Worm (Caenorhabditis elegans) whole organism, L4 larva: ENCODE results near the gene K01G5.8.

ENCODE experiments used
- D1046.2 ChIP-seq: fragments of 200-800 bp; sonication (Bioruptor generic); IDR thresholded peaks from 2 replicates; pipeline ENCODE4 v1.3.6; 2022; ENCODE audit warnings: missing genetic modification characterization, missing compliant biosample characterization
- F37D6.2 ChIP-seq: sonication (generic microtip); optimal IDR thresholded peaks from 2 replicates; lab custom pipeline; 2016; ENCODE audit warnings: mild to moderate bottlenecking, missing genetic modification characterization, missing compliant biosample characterization
- F44E2.7 ChIP-seq: fragments of 200-800 bp; sonication (Bioruptor generic); IDR thresholded peaks from 2 replicates; pipeline ENCODE4 v2.1.2; 2022; ENCODE audit warnings: missing genetic modification characterization, missing compliant biosample characterization
- F49E8.2 ChIP-seq: sonication (generic microtip); optimal IDR thresholded peaks from 2 replicates; lab custom pipeline; 2016; ENCODE audit warnings: missing compliant biosample characterization, mild to moderate bottlenecking, missing genetic modification characterization, borderline replicate concordance
- T26A8.4 ChIP-seq: fragments of 200-800 bp; sonication (Bioruptor generic); IDR thresholded peaks from 2 replicates; pipeline ENCODE4 v1.3.6; 2022; ENCODE audit warnings: missing genetic modification characterization, missing compliant biosample characterization
- Y48G9A.11 ChIP-seq: fragments of 200-800 bp; sonication (Bioruptor generic); IDR thresholded peaks from 2 replicates; pipeline ENCODE4 v1.3.6; 2022; ENCODE audit warnings: missing genetic modification reagents, missing genetic modification characterization, missing compliant biosample characterization
- ZK337.2 ChIP-seq: fragments of 200-800 bp; sonication (Bioruptor generic); IDR thresholded peaks from 2 replicates; pipeline ENCODE4 v1.3.6; 2022; ENCODE audit warnings: missing genetic modification reagents, missing genetic modification characterization, missing compliant biosample characterization
- ceh-20 ChIP-seq: fragments of 200-800 bp; sonication (Bioruptor generic); IDR thresholded peaks from 2 replicates; pipeline ENCODE4 v1.3.6; 2022; ENCODE audit warnings: missing genetic modification reagents, missing genetic modification characterization, missing compliant biosample characterization
- ceh-62 ChIP-seq: sonication (generic microtip); optimal IDR thresholded peaks from 2 replicates; lab custom pipeline; 2017; ENCODE audit warnings: missing biosample characterization, missing genetic modification characterization
- ceh-82 ChIP-seq: sonication (generic microtip); optimal IDR thresholded peaks from 2 replicates; lab custom pipeline; 2017; ENCODE audit warnings: missing biosample characterization, missing genetic modification characterization
- cey-2 ChIP-seq: sonication (generic microtip); optimal IDR thresholded peaks from 3 replicates; lab custom pipeline; 2017; ENCODE audit warnings: missing genetic modification characterization, mild to moderate bottlenecking, missing compliant biosample characterization, antibody characterized with exemption, borderline replicate concordance; ENCODE audit not compliant: insufficient read depth
- daf-16 ChIP-seq, 3 experiments: sonication (generic microtip); optimal IDR thresholded peaks; 2 replicates each; lab custom pipeline; 2016 to 2017; ENCODE audit warnings: missing genetic modification characterization in 3 of 3, missing genetic modification reagents in 3 of 3, mild to moderate bottlenecking in 2 of 3, missing compliant biosample characterization in 2 of 3, missing biosample characterization in 1 of 3, moderate library complexity in 1 of 3
- dmd-6 ChIP-seq: fragments of 200-800 bp; sonication (Bioruptor generic); IDR thresholded peaks from 2 replicates; pipeline ENCODE4 v1.3.6; 2022; ENCODE audit warnings: missing genetic modification reagents, missing genetic modification characterization, missing compliant biosample characterization
- dmd-8 ChIP-seq: fragments of 200-800 bp; sonication (Bioruptor generic); IDR thresholded peaks from 2 replicates; pipeline ENCODE4 v1.3.6; 2022; ENCODE audit warnings: missing genetic modification characterization, missing compliant biosample characterization
- dpl-1 ChIP-seq: fragments of 150-350 bp; optimal IDR thresholded peaks from 2 replicates; lab custom pipeline; 2014; ENCODE audit warnings: missing biosample characterization, missing genetic modification reagents, missing genetic modification characterization
- egl-27 ChIP-seq: sonication (generic microtip); optimal IDR thresholded peaks from 3 replicates; lab custom pipeline; 2017; ENCODE audit warnings: missing biosample characterization, missing genetic modification reagents, missing genetic modification characterization
- egl-43 ChIP-seq: fragments of 200-800 bp; sonication (Bioruptor generic); IDR thresholded peaks from 2 replicates; pipeline ENCODE4 v1.3.6; 2022; ENCODE audit warnings: missing genetic modification reagents, missing genetic modification characterization, missing compliant biosample characterization
- fos-1 ChIP-seq: fragments of 150-350 bp; optimal IDR thresholded peaks from 2 replicates; lab custom pipeline; 2014; ENCODE audit warnings: missing biosample characterization, missing genetic modification characterization
- gei-8 ChIP-seq: fragments of 200-800 bp; sonication (Bioruptor generic); optimal IDR thresholded peaks from 2 replicates; lab custom pipeline; 2018; ENCODE audit warnings: mild to moderate bottlenecking, missing genetic modification characterization, missing compliant biosample characterization
- hif-1 ChIP-seq, 2 experiments: sonication (generic microtip); optimal IDR thresholded peaks; 2 replicates each; lab custom pipeline; 2016 to 2017; ENCODE audit warnings: missing compliant biosample characterization in 2 of 2, missing genetic modification characterization in 2 of 2, missing genetic modification reagents in 2 of 2, missing genotype in 2 of 2, mild to moderate bottlenecking in 1 of 2
- hlh-30 ChIP-seq: sonication (generic microtip); optimal IDR thresholded peaks from 2 replicates; lab custom pipeline; 2017; ENCODE audit warnings: antibody characterized with exemption, mild to moderate bottlenecking, missing genetic modification characterization, missing compliant biosample characterization; ENCODE audit not compliant: insufficient read depth
- lim-7 ChIP-seq: fragments of 200-800 bp; sonication (Bioruptor generic); IDR thresholded peaks from 2 replicates; pipeline ENCODE4 v1.3.6; 2022; ENCODE audit warnings: missing genetic modification characterization, missing compliant biosample characterization
- lin-13 ChIP-seq: fragments of 150-350 bp; optimal IDR thresholded peaks from 2 replicates; lab custom pipeline; 2014; ENCODE audit warnings: missing biosample characterization, missing genetic modification reagents, missing genetic modification characterization
- lin-38 ChIP-seq: fragments of 200-800 bp; sonication (Bioruptor generic); IDR thresholded peaks from 2 replicates; pipeline ENCODE4 v1.3.6; 2022; ENCODE audit warnings: missing genetic modification reagents, missing genetic modification characterization, missing compliant biosample characterization
- lir-3 ChIP-seq: sonication (generic microtip); optimal IDR thresholded peaks from 2 replicates; lab custom pipeline; 2016; ENCODE audit warnings: mild to moderate bottlenecking, missing genetic modification characterization, missing compliant biosample characterization
- madf-5 ChIP-seq, 2 experiments: fragments of 200-800 bp; sonication (Bioruptor generic); IDR thresholded peaks; 2 replicates each; pipeline ENCODE4 v1.3.6; 2022; ENCODE audit warnings: missing compliant biosample characterization in 2 of 2, missing genetic modification characterization in 2 of 2
- madf-9 ChIP-seq: fragments of 200-800 bp; sonication (Bioruptor generic); conservative IDR thresholded peaks from 2 replicates; pipeline ENCODE4 v1.3.6; 2022; ENCODE audit warnings: missing genetic modification reagents, missing genetic modification characterization, missing compliant biosample characterization
- mdl-1 ChIP-seq, 2 experiments: fragments of 150-350 bp in 1 of 2; sonication (generic microtip) in 1 of 2; optimal IDR thresholded peaks; 2 replicates each; lab custom pipeline; 2014 to 2017; ENCODE audit warnings: missing biosample characterization in 2 of 2, missing genetic modification characterization in 2 of 2
- mdt-29 ChIP-seq: fragments of 200-800 bp; sonication (Bioruptor generic); IDR thresholded peaks from 2 replicates; pipeline ENCODE4 v1.3.6; 2022; ENCODE audit warnings: missing genetic modification reagents, missing genetic modification characterization, missing compliant biosample characterization
- mep-1 ChIP-seq: fragments of 150-350 bp; sonication (generic microtip); optimal IDR thresholded peaks from 3 replicates; lab custom pipeline; 2014; ENCODE audit warnings: missing biosample characterization, missing genetic modification characterization
- nhr-10 ChIP-seq: fragments of 150-350 bp; optimal IDR thresholded peaks from 2 replicates; lab custom pipeline; 2014; ENCODE audit warnings: missing biosample characterization, missing genetic modification characterization
- nhr-102 ChIP-seq: sonication (generic microtip); optimal IDR thresholded peaks from 2 replicates; lab custom pipeline; 2016; ENCODE audit warnings: mild to moderate bottlenecking, missing genetic modification characterization, moderate library complexity, missing compliant biosample characterization
- nhr-11 ChIP-seq: fragments of 150-350 bp; optimal IDR thresholded peaks from 2 replicates; lab custom pipeline; 2014; ENCODE audit warnings: missing biosample characterization, missing genetic modification characterization
- nhr-42 ChIP-seq: fragments of 200-800 bp; sonication (Bioruptor generic); IDR thresholded peaks from 2 replicates; pipeline ENCODE4 v1.3.6; 2022; ENCODE audit warnings: missing genetic modification characterization, missing compliant biosample characterization
- nhr-48 ChIP-seq: sonication (generic microtip); optimal IDR thresholded peaks from 2 replicates; lab custom pipeline; 2016; ENCODE audit warnings: mild to moderate bottlenecking, missing genetic modification characterization, missing compliant biosample characterization
- nhr-6 ChIP-seq: fragments of 150-350 bp; optimal IDR thresholded peaks from 2 replicates; lab custom pipeline; 2014; ENCODE audit warnings: missing biosample characterization, missing genetic modification characterization
- nhr-77 ChIP-seq: fragments of 150-350 bp; optimal IDR thresholded peaks from 2 replicates; lab custom pipeline; 2014; ENCODE audit warnings: missing biosample characterization, missing genetic modification characterization
- pha-4 ChIP-seq, 2 experiments: fragments of 150-350 bp in 1 of 2; fragments of 200-800 bp in 1 of 2; sonication (Bioruptor generic) in 1 of 2; IDR thresholded peaks in 1 of 2; optimal IDR thresholded peaks in 1 of 2; 2 replicates each; pipeline versions ENCODE4 v1.3.6 to Lab custom; 2014 to 2022; ENCODE audit warnings: missing genetic modification characterization in 2 of 2, missing genetic modification reagents in 2 of 2, missing biosample characterization in 1 of 2, missing compliant biosample characterization in 1 of 2
- php-3 ChIP-seq: fragments of 200-800 bp; sonication (Bioruptor generic); IDR thresholded peaks from 2 replicates; pipeline ENCODE4 v1.3.6; 2022; ENCODE audit warnings: missing genetic modification reagents, missing genetic modification characterization, missing compliant biosample characterization
- rbr-2 ChIP-seq: sonication (generic microtip); optimal IDR thresholded peaks from 2 replicates; lab custom pipeline; 2016; ENCODE audit warnings: missing genotype, missing genetic modification characterization, missing compliant biosample characterization
- tra-1 ChIP-seq: fragments of 200-800 bp; sonication (Bioruptor generic); IDR thresholded peaks from 2 replicates; pipeline ENCODE4 v1.3.6; 2022; ENCODE audit warnings: missing genetic modification reagents, missing genetic modification characterization, missing compliant biosample characterization
- unc-130 ChIP-seq: sonication (generic microtip); optimal IDR thresholded peaks from 2 replicates; lab custom pipeline; 2016; ENCODE audit warnings: missing genetic modification reagents, missing genetic modification characterization, missing compliant biosample characterization
- unc-62 ChIP-seq, 3 experiments: fragments of 150-350 bp in 1 of 3; sonication (generic microtip); optimal IDR thresholded peaks in 2 of 3; peaks in 1 of 3; 1 replicate in 1 of 3; 2 replicates in 2 of 3; lab custom pipeline; 2014 to 2017; ENCODE audit warnings: missing biosample characterization in 3 of 3, missing genetic modification characterization in 3 of 3, missing genetic modification reagents in 3 of 3, missing genotype in 1 of 3
- zag-1 ChIP-seq: fragments of 150-350 bp; optimal IDR thresholded peaks from 2 replicates; lab custom pipeline; 2014; ENCODE audit warnings: missing biosample characterization, missing genetic modification characterization
- ztf-11 ChIP-seq: fragments of 150-350 bp; optimal IDR thresholded peaks from 2 replicates; lab custom pipeline; 2014; ENCODE audit warnings: missing biosample characterization, missing genetic modification characterization

K01G5.8 gene

ce11 chrIII:10746406-10746807, 5.8 kb upstream of the K01G5.8 start (continued):
- TF ChIP-seq tra-1 (GFP tag; lab: Robert Waterston, UW): 0 out of 2 replicates have a peak, but pooled peaks have one; percentile 7
- peak; percentile 39; the same call in 1 of the 2 replicates for TF ChIP-seq egl-43 (GFP tag; lab: Robert Waterston, UW)
- no peak for TF ChIP-seq D1046.2 (GFP tag; lab: Robert Waterston, UW)
- peak; percentile 45; the same call in 1 of the 2 replicates for TF ChIP-seq mdt-29 (GFP tag; lab: Robert Waterston, UW)
- TF ChIP-seq gei-8 (GFP tag; lab: Kevin White, UChicago): peak; percentile 56
- peak; percentile 91 for TF ChIP-seq F49E8.2
- 0 out of 2 replicates have a peak, but pooled peaks have one; percentile 52 for TF ChIP-seq T26A8.4 (GFP tag; lab: Robert Waterston, UW)
- TF ChIP-seq daf-16 (GFP tag; optimal IDR thresholded peaks at IDR 0.05; lab: Kevin White, UChicago): peak in 1 of 2 experiments; percentile 12
- no peak for TF ChIP-seq daf-16 (tag; optimal IDR thresholded peaks at IDR 0.05; lab: Kevin White, UChicago)
- TF ChIP-seq nhr-42 (GFP tag; lab: Robert Waterston, UW): no peak
- TF ChIP-seq lin-38: peak; percentile 80
- no peak for TF ChIP-seq dmd-8 (GFP tag; lab: Robert Waterston, UW)
- TF ChIP-seq madf-5 (GFP tag; IDR thresholded peaks at IDR 0.05; lab: Robert Waterston, UW): 0 out of 4 replicates have a peak, but pooled peaks of 1 of the 2 experiments have one; percentile 31
- peak; percentile 59; the same call in 1 of the 2 replicates for TF ChIP-seq lim-7 (GFP tag; lab: Robert Waterston, UW)

- TF ChIP-seq dmd-6 (GFP tag; lab: Robert Waterston, UW) (peak; percentile 94), ztf-11 (tag; lab: Kevin White, UChicago) (no peak), Y48G9A.11 (GFP tag; lab: Robert Waterston, UW) (peak; percentile 88), nhr-48 (tag; lab: Kevin White, UChicago) (peak; percentile 75), madf-9 (GFP tag; lab: Robert Waterston, UW) (peak; percentile 83; the same call in 1 of the 2 replicates), cey-2 (no peak), nhr-6 (tag; lab: Kevin White, UChicago) (peak; percentile 78), F37D6.2 (tag; lab: Kevin White, UChicago) (no peak), ceh-62 (tag; lab: Kevin White, UChicago) (no peak), dmd-8 (GFP tag; lab: Robert Waterston, UW) (no peak), T26A8.4 (GFP tag; lab: Robert Waterston, UW) (peak; percentile 65), ceh-20 (GFP tag; lab: Robert Waterston, UW) (0 out of 2 replicates have a peak, but pooled peaks have one; percentile 18), D1046.2 (GFP tag; lab: Robert Waterston, UW) (0 out of 2 replicates have a peak, but pooled peaks have one; percentile 45), nhr-77 (tag; lab: Kevin White, UChicago) (peak; percentile 92), lir-3 (no peak), lin-13 (GFP tag; lab: Kevin White, UChicago) (peak; percentile 93), nhr-10 (tag; lab: Kevin White, UChicago) (peak; percentile 68), mep-1 (peak; percentile 86), rbr-2 (tag; lab: Kevin White, UChicago) (peak; percentile 58), F44E2.7 (GFP tag; lab: Robert Waterston, UW) (0 out of 2 replicates have a peak, but pooled peaks have one; percentile 27), nhr-42 (GFP tag; lab: Robert Waterston, UW) (0 out of 2 replicates have a peak, but pooled peaks have one; percentile 53), hlh-30 (tag; lab: Kevin White, UChicago) (peak; percentile 88), ZK337.2 (no peak), nhr-102 (tag; lab: Kevin White, UChicago) (peak; percentile 76), nhr-11 (tag; lab: Kevin White, UChicago) (peak; percentile 16), dpl-1 (peak; percentile 91), egl-27 (tag; lab: Kevin White, UChicago) (no peak), php-3 (GFP tag; lab: Robert Waterston, UW) (peak; percentile 99), unc-62 (GFP tag; optimal IDR thresholded peaks at IDR 0.05 in 1 of 2; lab: Kevin White, UChicago) (peak in 1 of 2 experiments; percentile 20), unc-62 (tag; optimal IDR thresholded peaks at IDR 0.05; lab: Kevin White, UChicago) (no peak), zag-1 (tag; lab: Kevin White, UChicago) (no peak), hif-1 (tag; optimal IDR thresholded peaks at IDR 0.05; lab: Kevin White, UChicago) (peak in 1 of 2 experiments; percentile 71), fos-1 (tag; lab: Kevin White, UChicago) (peak; percentile 38), unc-130 (GFP tag; lab: Kevin White, UChicago) (peak; percentile 95), ceh-82 (tag; lab: Kevin White, UChicago) (no peak), mdl-1 (tag; optimal IDR thresholded peaks at IDR 0.05; lab: Kevin White, UChicago) (peak; percentile 29 to 88), egl-43 (GFP tag; lab: Robert Waterston, UW) (no peak), pha-4 (GFP tag; IDR thresholded peaks at IDR 0.05; lab: Robert Waterston, UW) (peak; percentile 76), pha-4 (tag; optimal IDR thresholded peaks at IDR 0.05; lab: Kevin White, UChicago) (no peak)
These were observed 1.8 kb upstream of the K01G5.8 start, which contains the start of the genes tbb-1 and rib-2 for ce11 chrIII:10742382-10742860. tbb-1 (minus strand) TSS chrIII:10742432. rib-2 (plus strand) TSS chrIII:10742810.
